Worm (Caenorhabditis elegans) whole organism, L2 larva: ENCODE data around the gene F53C3.1.

Experiments used
- ZK546.5 ChIP-seq: sonication (generic microtip); optimal IDR thresholded peaks from 2 replicates; lab custom pipeline; 2017; ENCODE audit warnings: missing biosample characterization, missing genetic modification characterization
- ama-1 ChIP-seq: fragments of 150-350 bp; optimal IDR thresholded peaks from 2 replicates; lab custom pipeline; 2018; ENCODE audit warnings: inconsistent platforms
- ceh-16 ChIP-seq: fragments of 150-350 bp; optimal IDR thresholded peaks from 2 replicates; lab custom pipeline; 2014; ENCODE audit warnings: missing biosample characterization, missing genetic modification characterization
- egl-27 ChIP-seq: sonication (generic microtip); optimal IDR thresholded peaks from 3 replicates; lab custom pipeline; 2017; ENCODE audit warnings: missing biosample characterization, missing genetic modification reagents, missing genetic modification characterization
- elt-1 ChIP-seq: fragments of 150-350 bp; optimal IDR thresholded peaks from 2 replicates; lab custom pipeline; 2014; ENCODE audit warnings: missing biosample characterization, missing genetic modification characterization
- lin-39 ChIP-seq: fragments of 150-350 bp; optimal IDR thresholded peaks from 2 replicates; lab custom pipeline; 2014; ENCODE audit warnings: missing biosample characterization, missing genetic modification reagents, missing genetic modification characterization
- mdl-1 ChIP-seq, 2 experiments: fragments of 150-350 bp in 1 of 2; sonication (generic microtip) in 1 of 2; optimal IDR thresholded peaks; 2 replicates each; lab custom pipeline; 2017; ENCODE audit warnings: missing biosample characterization in 2 of 2, missing genetic modification characterization in 2 of 2
- skn-1 ChIP-seq: sonication (generic microtip); optimal IDR thresholded peaks from 2 replicates; lab custom pipeline; 2017; ENCODE audit warnings: missing biosample characterization, missing genetic modification characterization
- unc-62 ChIP-seq: fragments of 150-350 bp; optimal IDR thresholded peaks from 2 replicates; lab custom pipeline; 2014; ENCODE audit warnings: missing biosample characterization, missing genetic modification reagents, missing genetic modification characterization
- zag-1 ChIP-seq: fragments of 150-350 bp; optimal IDR thresholded peaks from 2 replicates; lab custom pipeline; 2014; ENCODE audit warnings: missing biosample characterization, missing genetic modification characterization

DNA sequence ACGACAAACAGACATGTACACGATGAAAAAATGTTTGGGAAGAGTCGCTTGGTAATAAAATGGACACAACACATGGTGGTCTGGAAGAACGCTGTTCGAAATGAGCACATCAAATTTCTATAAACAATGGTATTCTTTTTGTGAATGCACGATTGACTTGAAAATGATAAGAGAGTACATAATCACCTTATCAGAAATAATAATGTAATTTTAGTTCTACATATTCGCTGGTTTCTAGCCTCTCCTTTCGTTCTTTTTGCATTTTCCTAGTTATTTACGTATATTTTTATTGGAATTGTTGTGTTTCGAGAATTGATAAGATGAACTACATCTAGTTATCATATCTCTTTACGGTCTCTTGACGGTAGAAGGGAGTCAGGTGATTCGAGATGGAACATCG is 42.2 kb downstream of the F53C3.1 start:
- TF ChIP-seq ZK546.5 (tag; lab: Kevin White, UChicago) (no peak), skn-1 (tag; lab: Kevin White, UChicago) (no peak), lin-39 (tag; lab: Kevin White, UChicago) (no peak), ama-1 (lab: Kevin White, UChicago) (no peak), mdl-1 (tag; optimal IDR thresholded peaks at IDR 0.05; lab: Kevin White, UChicago) (no peak), elt-1 (tag; lab: Kevin White, UChicago) (no peak), egl-27 (tag; lab: Kevin White, UChicago) (no peak), ceh-16 (tag; lab: Kevin White, UChicago) (no peak), unc-62 (GFP tag; lab: Kevin White, UChicago) (no peak), zag-1 (no peak)
